Fruit fly (Drosophila melanogaster) whole organism, wandering third instar larva: ENCODE measurements around the gene CG16903.

Experiments
- Abd-B ChIP-seq: fragments of >200 bp; optimal IDR thresholded peaks from 2 replicates; lab custom pipeline; 2017; ENCODE audit warnings: missing biosample characterization, missing genetic modification characterization
- CG32264 ChIP-seq: fragments of 200-800 bp; sonication (Bioruptor generic); optimal IDR thresholded peaks from 2 replicates; lab custom pipeline; 2016; ENCODE audit warnings: missing biosample characterization, missing genetic modification characterization
- CG9705 ChIP-seq: fragments of 200-800 bp; sonication (Bioruptor generic); optimal IDR thresholded peaks from 2 replicates; lab custom pipeline; 2018; ENCODE audit warnings: missing biosample characterization, mild to moderate bottlenecking, missing genetic modification characterization
- CrebA ChIP-seq: fragments of 200-800 bp; sonication (Bioruptor generic); optimal IDR thresholded peaks from 2 replicates; lab custom pipeline; 2016; ENCODE audit warnings: missing biosample characterization, mild to moderate bottlenecking, missing genetic modification characterization, borderline replicate concordance
- Dfd ChIP-seq: fragments of >200 bp; optimal IDR thresholded peaks from 2 replicates; lab custom pipeline; 2017; ENCODE audit warnings: missing biosample characterization, missing genetic modification characterization
- Dif ChIP-seq: fragments of 200-275, 200-300 bp; sonication (Bioruptor generic); optimal IDR thresholded peaks from 2 replicates; lab custom pipeline; 2018; ENCODE audit warnings: missing biosample characterization, missing genetic modification characterization; ENCODE audit not compliant: partially characterized antibody
- GATAd ChIP-seq: sonication (Bioruptor generic); optimal IDR thresholded peaks from 2 replicates; lab custom pipeline; 2016; ENCODE audit warnings: missing biosample characterization, missing genetic modification characterization
- HLH106 ChIP-seq: fragments of 200-800 bp; optimal IDR thresholded peaks from 3 replicates; lab custom pipeline; 2019; ENCODE audit warnings: missing biosample characterization, mild to moderate bottlenecking, missing genetic modification characterization, moderate library complexity
- Hnf4 ChIP-seq: fragments of 200-800 bp; sonication (Bioruptor generic); optimal IDR thresholded peaks from 2 replicates; lab custom pipeline; 2016; ENCODE audit warnings: missing biosample characterization, mild to moderate bottlenecking, missing genetic modification characterization
- Hr78 ChIP-seq: fragments of >200 bp; optimal IDR thresholded peaks from 2 replicates; lab custom pipeline; 2017; ENCODE audit warnings: missing biosample characterization, missing genetic modification characterization
- Hr83 ChIP-seq: fragments of 200-300 bp; sonication (Bioruptor generic); optimal IDR thresholded peaks from 2 replicates; lab custom pipeline; 2016; ENCODE audit warnings: missing biosample characterization, mild to moderate bottlenecking, missing genetic modification characterization, moderate library complexity; ENCODE audit not compliant: poor library complexity, severe bottlenecking
- Jra ChIP-seq: sonication (Bioruptor generic); optimal IDR thresholded peaks from 2 replicates; lab custom pipeline; 2016; ENCODE audit warnings: missing biosample characterization, missing genetic modification characterization
- Mio ChIP-seq: sonication (Bioruptor generic); optimal IDR thresholded peaks from 2 replicates; lab custom pipeline; 2016; ENCODE audit warnings: missing biosample characterization, missing genetic modification characterization
- Myc ChIP-seq: fragments of >200 bp; optimal IDR thresholded peaks from 2 replicates; lab custom pipeline; 2017
- N ChIP-seq: fragments of >200 bp; optimal IDR thresholded peaks from 2 replicates; lab custom pipeline; 2018; ENCODE audit warnings: missing biosample characterization, missing external identifiers, missing genetic modification characterization
- OdsH ChIP-seq: fragments of 200-800 bp; sonication (Bioruptor generic); optimal IDR thresholded peaks from 2 replicates; lab custom pipeline; 2016; ENCODE audit warnings: missing biosample characterization, mild to moderate bottlenecking, missing genetic modification characterization
- Rel ChIP-seq, 2 experiments: fragments of 200-800 bp; sonication (Bioruptor generic) in 1 of 2; optimal IDR thresholded peaks; 2 replicates in 1 of 2; 3 replicates in 1 of 2; lab custom pipeline; 2016 to 2019; ENCODE audit warnings: mild to moderate bottlenecking in 2 of 2, missing biosample characterization in 2 of 2, missing genetic modification characterization in 2 of 2, moderate library complexity in 1 of 2
- Sp1 ChIP-seq: fragments of 200-800 bp; sonication (Bioruptor generic); optimal IDR thresholded peaks from 3 replicates; lab custom pipeline; 2019; ENCODE audit warnings: missing biosample characterization, mild to moderate bottlenecking, missing genetic modification characterization, moderate library complexity
- Vsx2 ChIP-seq: fragments of 200-300, 225-300 bp; sonication (Bioruptor generic); optimal IDR thresholded peaks from 2 replicates; lab custom pipeline; 2018; ENCODE audit warnings: missing biosample characterization, missing genetic modification characterization; ENCODE audit not compliant: partially characterized antibody
- br ChIP-seq: fragments of 200-800 bp; sonication (Bioruptor generic); optimal IDR thresholded peaks from 2 replicates; lab custom pipeline; 2016; ENCODE audit warnings: missing biosample characterization, missing genetic modification characterization
- brk ChIP-seq: fragments of 200-800 bp; sonication (Bioruptor generic); optimal IDR thresholded peaks from 2 replicates; lab custom pipeline; 2016; ENCODE audit warnings: missing biosample characterization, mild to moderate bottlenecking, missing genetic modification characterization
- dl ChIP-seq, 2 experiments: fragments of 175-275, 200-275 bp in 1 of 2; fragments of 200-275 bp in 1 of 2; sonication (Bioruptor generic); optimal IDR thresholded peaks; lab custom pipeline; 2018; ENCODE audit warnings: mild to moderate bottlenecking in 2 of 2, missing biosample characterization in 2 of 2, missing genetic modification characterization in 2 of 2, moderate library complexity in 2 of 2; ENCODE audit not compliant: partially characterized antibody in 2 of 2, insufficient read depth in 1 of 2
- dmrt93B ChIP-seq: fragments of 200-800 bp; sonication (Bioruptor generic); optimal IDR thresholded peaks from 2 replicates; lab custom pipeline; 2018; ENCODE audit warnings: missing biosample characterization, mild to moderate bottlenecking, missing genetic modification characterization
- dsf ChIP-seq: sonication (Bioruptor generic); optimal IDR thresholded peaks from 2 replicates; lab custom pipeline; 2016; ENCODE audit warnings: missing biosample characterization, missing genetic modification characterization, borderline replicate concordance
- ey ChIP-seq: fragments of 200-800 bp; sonication (Bioruptor generic); optimal IDR thresholded peaks from 2 replicates; lab custom pipeline; 2016; ENCODE audit warnings: missing biosample characterization, missing genetic modification characterization
- foxo ChIP-seq, 2 experiments: fragments of 200-800 bp; sonication (Bioruptor generic); optimal IDR thresholded peaks; 2 replicates in 1 of 2; 3 replicates in 1 of 2; lab custom pipeline; 2016 to 2017; ENCODE audit warnings: missing biosample characterization in 2 of 2, missing genetic modification characterization in 2 of 2
- fru ChIP-seq: fragments of 200-800 bp; sonication (Bioruptor generic); optimal IDR thresholded peaks from 3 replicates; lab custom pipeline; 2016; ENCODE audit warnings: missing biosample characterization, mild to moderate bottlenecking, missing genetic modification characterization
- h ChIP-seq: fragments of 200-800 bp; sonication (Bioruptor generic); optimal IDR thresholded peaks from 3 replicates; lab custom pipeline; 2016; ENCODE audit warnings: missing biosample characterization, mild to moderate bottlenecking, missing genetic modification characterization
- jim ChIP-seq: fragments of 175-275, 200-325 bp; sonication (Bioruptor generic); optimal IDR thresholded peaks from 2 replicates; lab custom pipeline; 2016; ENCODE audit warnings: missing biosample characterization, mild to moderate bottlenecking, missing genetic modification characterization
- lola ChIP-seq: fragments of >200 bp; optimal IDR thresholded peaks from 2 replicates; lab custom pipeline; 2017; ENCODE audit warnings: missing biosample characterization, missing genetic modification characterization
- pan ChIP-seq: fragments of >200 bp; optimal IDR thresholded peaks from 2 replicates; lab custom pipeline; 2017
- psq ChIP-seq: fragments of 200-800 bp; sonication (Bioruptor generic); optimal IDR thresholded peaks from 3 replicates; lab custom pipeline; 2017; ENCODE audit warnings: missing biosample characterization, mild to moderate bottlenecking, missing genetic modification characterization, moderate library complexity
- rgr ChIP-seq: fragments of 200-800 bp; sonication (Bioruptor generic); optimal IDR thresholded peaks from 3 replicates; lab custom pipeline; 2016; ENCODE audit warnings: missing biosample characterization, mild to moderate bottlenecking, missing genetic modification characterization
- sage ChIP-seq: fragments of 200-800 bp; sonication (Bioruptor generic); optimal IDR thresholded peaks from 2 replicates; lab custom pipeline; 2016; ENCODE audit warnings: missing biosample characterization, mild to moderate bottlenecking, missing genetic modification characterization
- sv ChIP-seq: fragments of 200-800 bp; sonication (Bioruptor generic); optimal IDR thresholded peaks from 3 replicates; lab custom pipeline; 2016; ENCODE audit warnings: missing biosample characterization, missing genetic modification characterization
- tai ChIP-seq: sonication (Bioruptor generic); optimal IDR thresholded peaks from 2 replicates; lab custom pipeline; 2016; ENCODE audit warnings: missing biosample characterization, missing genetic modification characterization
- usp ChIP-seq: fragments of >200 bp; optimal IDR thresholded peaks from 2 replicates; lab custom pipeline; 2017; ENCODE audit warnings: missing biosample characterization, missing genetic modification characterization
- woc ChIP-seq: sonication (Bioruptor generic); optimal IDR thresholded peaks from 2 replicates; lab custom pipeline; 2016; ENCODE audit warnings: missing biosample characterization, mild to moderate bottlenecking, missing genetic modification characterization

Gene CG16903

dm6 chrX:2098267-2098666, 18.1 kb upstream of the CG16903 start:
- no peak for TF ChIP-seq lola (GFP tag; lab: Kevin White, UChicago)
- TF ChIP-seq dsf (GFP tag; lab: Kevin White, UChicago), result no peak
- TF ChIP-seq jim, result no peak
- no peak for TF ChIP-seq CG32264
- TF ChIP-seq GATAd (GFP tag; lab: Kevin White, UChicago), result no peak
- TF ChIP-seq dmrt93B (GFP tag; lab: Kevin White, UChicago), result no peak
- no peak for TF ChIP-seq Rel (GFP tag; optimal IDR thresholded peaks at IDR 0.05; lab: Kevin White, UChicago)
- no peak for TF ChIP-seq Rel (tag; optimal IDR thresholded peaks at IDR 0.05; lab: Kevin White, UChicago)
- TF ChIP-seq Sp1 (GFP tag; lab: Kevin White, UChicago), result no peak
- no peak for TF ChIP-seq tai (GFP tag; lab: Kevin White, UChicago)
- no peak for TF ChIP-seq Abd-B
- TF ChIP-seq h (GFP tag; lab: Kevin White, UChicago), result no peak
- TF ChIP-seq foxo (GFP tag; optimal IDR thresholded peaks at IDR 0.05; lab: Kevin White, UChicago), result no peak
- no peak for TF ChIP-seq OdsH (GFP tag; lab: Kevin White, UChicago)
- TF ChIP-seq sv (GFP tag; lab: Kevin White, UChicago), result no peak
- no peak for TF ChIP-seq woc (GFP tag; lab: Kevin White, UChicago)

DNA sequence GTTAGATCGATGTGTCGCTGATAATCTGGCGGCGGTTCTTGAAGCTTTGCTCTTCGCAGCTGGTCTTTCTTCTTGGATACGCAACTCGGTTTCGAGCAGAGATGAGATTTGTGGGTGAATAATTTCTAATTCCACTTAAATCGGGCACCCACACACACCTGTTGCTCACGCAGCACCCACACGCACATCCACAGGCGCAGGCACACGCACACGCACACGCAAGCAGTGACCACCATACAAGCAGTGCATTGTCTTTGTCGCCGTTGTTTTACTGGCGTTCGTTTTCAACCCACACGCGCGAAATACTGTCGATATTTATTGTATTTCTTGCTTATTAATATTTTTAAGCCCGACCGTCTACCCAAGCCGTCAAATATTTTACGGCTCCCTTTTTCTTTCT, 16.1 kb upstream of the CG16903 start:
- TF ChIP-seq dmrt93B (GFP tag; lab: Kevin White, UChicago) (no peak), br (no peak), dl (GFP tag; optimal IDR thresholded peaks at IDR 0.05; lab: Kevin White, UChicago; ENCODE audit: insufficient read depth in 1 of 2, partially characterized antibody in 2 of 2) (no peak), CG32264 (no peak), OdsH (GFP tag; lab: Kevin White, UChicago) (no peak), foxo (GFP tag; optimal IDR thresholded peaks at IDR 0.05; lab: Kevin White, UChicago) (no peak), Mio (GFP tag; lab: Kevin White, UChicago) (no peak), lola (GFP tag; lab: Kevin White, UChicago) (no peak), Hr83 (GFP tag; lab: Kevin White, UChicago) (no peak), sv (GFP tag; lab: Kevin White, UChicago) (no peak), tai (GFP tag; lab: Kevin White, UChicago) (no peak), pan (lab: Kevin White, UChicago) (no peak), N (GFP tag; lab: Kevin White, UChicago) (no peak), woc (GFP tag; lab: Kevin White, UChicago) (no peak), Myc (lab: Kevin White, UChicago) (no peak), Dfd (GFP tag; lab: Kevin White, UChicago) (no peak), CG9705 (GFP tag; lab: Kevin White, UChicago) (no peak)

- TF ChIP-seq lola (GFP tag; lab: Kevin White, UChicago) (no peak), foxo (GFP tag; optimal IDR thresholded peaks at IDR 0.05; lab: Kevin White, UChicago) (peak in 1 of 2 experiments; percentile 50), HLH106 (tag; lab: Kevin White, UChicago) (peak; percentile 5), rgr (peak; percentile 1), dmrt93B (GFP tag; lab: Kevin White, UChicago) (no peak), Rel (GFP tag; optimal IDR thresholded peaks at IDR 0.05; lab: Kevin White, UChicago) (no peak), Rel (tag; optimal IDR thresholded peaks at IDR 0.05; lab: Kevin White, UChicago) (peak; percentile 3), br (no peak), dsf (GFP tag; lab: Kevin White, UChicago) (no peak), Dif (GFP tag; lab: Kevin White, UChicago) (no peak), CG9705 (GFP tag; lab: Kevin White, UChicago) (no peak), N (GFP tag; lab: Kevin White, UChicago) (peak; percentile 75), tai (GFP tag; lab: Kevin White, UChicago) (no peak), sage (no peak), pan (lab: Kevin White, UChicago) (no peak), fru (GFP tag; lab: Kevin White, UChicago) (no peak), dl (GFP tag; optimal IDR thresholded peaks at IDR 0.05; lab: Kevin White, UChicago; ENCODE audit: insufficient read depth in 1 of 2, partially characterized antibody in 2 of 2) (no peak), Jra (GFP tag; lab: Kevin White, UChicago) (peak; percentile 35), CrebA (no peak), Hnf4 (GFP tag; lab: Kevin White, UChicago) (peak; percentile 91), Hr83 (GFP tag; lab: Kevin White, UChicago) (peak; percentile 18), jim (peak; percentile 92), GATAd (GFP tag; lab: Kevin White, UChicago) (no peak), sv (GFP tag; lab: Kevin White, UChicago) (peak; percentile 34), OdsH (GFP tag; lab: Kevin White, UChicago) (no peak), woc (GFP tag; lab: Kevin White, UChicago) (no peak), Sp1 (GFP tag; lab: Kevin White, UChicago) (peak; percentile 63), Dfd (GFP tag; lab: Kevin White, UChicago) (peak; percentile 82), Mio (GFP tag; lab: Kevin White, UChicago) (no peak), psq (peak; percentile 33), ey (GFP tag; lab: Kevin White, UChicago) (no peak), Hr78 (GFP tag; lab: Kevin White, UChicago) (no peak), Abd-B (no peak), CG32264 (no peak), h (GFP tag; lab: Kevin White, UChicago) (peak; percentile 23), Myc (lab: Kevin White, UChicago) (no peak), Vsx2 (GFP tag; lab: Kevin White, UChicago) (no peak), brk (no peak), usp (GFP tag; lab: Kevin White, UChicago) (no peak)
These were observed 14.0 kb upstream of the CG16903 start, which contains the start of gene csw for dm6 chrX:2094072-2094761. csw (plus strand) TSS chrX:2094234.
